Worm (Caenorhabditis elegans) whole organism, early embryonic: ENCODE data around the gene trh-1.

Source experiments
- B0310.2 ChIP-seq: sonication (generic microtip); optimal IDR thresholded peaks from 2 replicates; lab custom pipeline; 2016; ENCODE audit warnings: mild to moderate bottlenecking, missing genetic modification characterization, missing compliant biosample characterization
- ceh-36 ChIP-seq: sonication (generic microtip); optimal IDR thresholded peaks from 2 replicates; lab custom pipeline; 2016; ENCODE audit warnings: missing genetic modification characterization, inconsistent platforms, missing compliant biosample characterization
- ets-7 ChIP-seq: sonication (generic microtip); optimal IDR thresholded peaks from 2 replicates; lab custom pipeline; 2016; ENCODE audit warnings: missing genotype, missing genetic modification characterization, missing compliant biosample characterization
- flt-1 ChIP-seq: fragments of 200-800 bp; sonication (Bioruptor generic); IDR thresholded peaks from 2 replicates; pipeline ENCODE4 v1.3.6; 2022; ENCODE audit warnings: missing genetic modification characterization, missing compliant biosample characterization
- hmg-4 ChIP-seq: fragments of 200-800 bp; sonication (Bioruptor generic); optimal IDR thresholded peaks from 2 replicates; lab custom pipeline; 2018; ENCODE audit warnings: mild to moderate bottlenecking, missing genetic modification characterization, missing compliant biosample characterization
- hnd-1 ChIP-seq: sonication (generic microtip); optimal IDR thresholded peaks from 2 replicates; lab custom pipeline; 2016; ENCODE audit warnings: missing genetic modification characterization, missing compliant biosample characterization
- scrt-1 ChIP-seq: fragments of 200-800 bp; sonication (Bioruptor generic); IDR thresholded peaks from 2 replicates; pipeline ENCODE4 v1.3.6; 2022; ENCODE audit warnings: missing genetic modification characterization, missing compliant biosample characterization

ce11 chrIV:17417723-17418122, 49.3 kb downstream of the trh-1 start, which contains the start of gene npr-26:
- TF ChIP-seq scrt-1 (GFP tag; lab: Robert Waterston, UW): no peak
- no peak for TF ChIP-seq B0310.2 (tag; lab: Kevin White, UChicago)
- no peak for TF ChIP-seq hnd-1
- TF ChIP-seq flt-1 (GFP tag; lab: Robert Waterston, UW): no peak
- TF ChIP-seq ceh-36 (tag; lab: Kevin White, UChicago): no peak
- no peak for TF ChIP-seq ets-7 (tag; lab: Kevin White, UChicago)
- no peak for TF ChIP-seq hmg-4 (GFP tag; lab: Kevin White, UChicago)
